Worm (Caenorhabditis elegans): ENCODE data around the gene K09A9.8.

DNA sequence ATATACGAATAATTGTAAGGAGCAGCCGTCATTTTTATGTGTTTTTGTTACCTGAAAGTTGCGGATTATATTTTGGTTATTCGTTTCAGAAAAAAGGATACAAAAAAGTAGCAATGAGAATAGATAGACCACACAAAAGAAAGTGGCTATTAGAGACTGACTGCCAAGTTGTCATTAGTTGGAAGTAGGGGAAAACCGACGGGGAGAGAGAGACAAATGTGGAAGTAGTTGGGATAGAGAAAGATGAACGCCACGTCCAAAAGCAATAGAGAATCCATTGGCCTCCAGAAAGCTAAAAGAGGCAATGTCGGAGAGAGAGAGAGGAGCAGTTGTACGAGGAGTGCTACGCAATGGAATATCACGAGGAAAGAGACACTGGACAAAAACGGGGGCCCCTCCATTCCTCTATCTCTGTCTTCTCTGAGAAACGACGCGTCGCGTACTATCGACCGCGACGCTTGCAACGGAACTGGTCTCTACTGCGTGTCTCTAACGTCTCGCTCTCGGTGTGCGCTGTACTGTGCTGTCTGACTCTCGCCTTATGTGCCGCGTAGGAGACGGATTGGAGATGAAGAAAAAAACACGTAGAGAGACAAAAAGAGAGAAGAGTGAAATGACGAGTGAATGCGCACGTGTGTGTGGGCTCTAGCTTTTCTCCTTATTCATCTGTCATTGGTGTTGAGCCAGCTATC, 9.8 kb upstream of the K09A9.8 start, which contains the start of gene rab-14:
- TF ChIP-seq hlh-6 (tag; optimal IDR thresholded peaks at IDR 0.05) (peak; percentile 15), T23F11.4 (GFP tag; optimal IDR thresholded peaks at IDR 0.05) (no peak), sox-4 (tag; optimal IDR thresholded peaks at IDR 0.05) (no peak), nfya-1 (tag; optimal IDR thresholded peaks at IDR 0.05) (peak; percentile 66), ama-1 (optimal IDR thresholded peaks at IDR 0.05) (no peak), ceh-9 (tag; optimal IDR thresholded peaks at IDR 0.05) (no peak)
